Fruit fly (Drosophila melanogaster) whole organism, embryonic: ENCODE results near the gene Cyp1.

Experiments used
- CG10274 ChIP-seq: fragments of 200-800 bp; sonication (Bioruptor generic); optimal IDR thresholded peaks from 3 replicates; lab custom pipeline; 2017; ENCODE audit warnings: missing biosample characterization, mild to moderate bottlenecking, missing genetic modification characterization
- CG11247 ChIP-seq: fragments of 200-800 bp; sonication (Bioruptor generic); IDR thresholded peaks from 2 replicates; pipeline ENCODE4 v1.3.6; 2022; ENCODE audit warnings: missing biosample characterization, missing genetic modification characterization
- CG12155 ChIP-seq: fragments of 200-800 bp; sonication (Bioruptor generic); optimal IDR thresholded peaks from 3 replicates; lab custom pipeline; 2016; ENCODE audit warnings: missing biosample characterization, missing genetic modification characterization
- CG17385 ChIP-seq: fragments of 200-800 bp; sonication (Bioruptor generic); optimal IDR thresholded peaks from 3 replicates; lab custom pipeline; 2018; ENCODE audit warnings: missing biosample characterization, mild to moderate bottlenecking, missing genetic modification characterization
- CG1832 ChIP-seq: fragments of 200-800 bp; sonication (Bioruptor generic); optimal IDR thresholded peaks from 2 replicates; lab custom pipeline; 2017; ENCODE audit warnings: missing biosample characterization, mild to moderate bottlenecking, missing genetic modification characterization, inconsistent platforms
- CG18599 ChIP-seq: fragments of 200-800 bp; sonication (Bioruptor generic); optimal IDR thresholded peaks from 3 replicates; lab custom pipeline; 2017; ENCODE audit warnings: missing biosample characterization, missing genetic modification characterization, mild to moderate bottlenecking, moderate library complexity, missing genetic modification reagents
- CG2116 ChIP-seq: fragments of 200-800 bp; sonication (Bioruptor generic); optimal IDR thresholded peaks from 3 replicates; lab custom pipeline; 2018; ENCODE audit warnings: missing biosample characterization, mild to moderate bottlenecking, missing genetic modification characterization
- CG2889 ChIP-seq: fragments of 200-800 bp; sonication (Bioruptor generic); IDR thresholded peaks from 3 replicates; pipeline ENCODE4 v1.3.6; 2022; ENCODE audit warnings: missing biosample characterization, missing genetic modification characterization
- CG3065 ChIP-seq: fragments of 200-800 bp; sonication (Bioruptor generic); optimal IDR thresholded peaks from 2 replicates; lab custom pipeline; 2016; ENCODE audit warnings: missing biosample characterization, missing genetic modification characterization
- CG31365 ChIP-seq: fragments of 200-800 bp; sonication (Bioruptor generic); optimal IDR thresholded peaks from 2 replicates; lab custom pipeline; 2018; ENCODE audit warnings: missing biosample characterization, mild to moderate bottlenecking, missing genetic modification characterization
- CG3847 ChIP-seq: fragments of 200-800 bp; sonication (Bioruptor generic); IDR thresholded peaks from 2 replicates; pipeline ENCODE4 v1.3.6; 2022; ENCODE audit warnings: missing biosample characterization, missing genetic modification characterization
- CG3995 ChIP-seq: fragments of 200-800 bp; sonication (Bioruptor generic); optimal IDR thresholded peaks from 3 replicates; lab custom pipeline; 2016; ENCODE audit warnings: missing biosample characterization, missing genetic modification characterization
- CG43689 ChIP-seq: fragments of 200-800 bp; sonication (Bioruptor generic); IDR thresholded peaks from 2 replicates; pipeline ENCODE4 v1.3.6; 2022; ENCODE audit warnings: missing biosample characterization, missing genetic modification characterization
- CG6654 ChIP-seq: fragments of 200-800 bp; sonication (Bioruptor generic); optimal IDR thresholded peaks from 2 replicates; lab custom pipeline; 2017; ENCODE audit warnings: missing biosample characterization, mild to moderate bottlenecking, missing genetic modification characterization
- CG7745 ChIP-seq: fragments of 200-800 bp; sonication (Bioruptor generic); optimal IDR thresholded peaks from 2 replicates; lab custom pipeline; 2018; ENCODE audit warnings: missing biosample characterization, mild to moderate bottlenecking, missing genetic modification characterization, moderate library complexity
- CG7839 ChIP-seq: fragments of 200-800 bp; sonication (Bioruptor generic); optimal IDR thresholded peaks from 3 replicates; lab custom pipeline; 2018; ENCODE audit warnings: missing biosample characterization, mild to moderate bottlenecking, missing genetic modification characterization, moderate library complexity
- CG8924 ChIP-seq: fragments of 200-800 bp; optimal IDR thresholded peaks from 3 replicates; lab custom pipeline; 2019; ENCODE audit warnings: missing biosample characterization, mild to moderate bottlenecking, missing genetic modification characterization, moderate library complexity
- CG9437 ChIP-seq: fragments of 200-800 bp; sonication (Bioruptor generic); optimal IDR thresholded peaks from 2 replicates; lab custom pipeline; 2018; ENCODE audit warnings: missing biosample characterization, mild to moderate bottlenecking, missing genetic modification characterization
- Dip2 ChIP-seq: fragments of 200-800 bp; sonication (Bioruptor generic); IDR thresholded peaks from 2 replicates; pipeline ENCODE4 v1.3.6; 2022; ENCODE audit warnings: missing biosample characterization, missing genetic modification characterization
- Dp ChIP-seq: fragments of 200-800 bp; sonication (Bioruptor generic); optimal IDR thresholded peaks from 2 replicates; lab custom pipeline; 2018; ENCODE audit warnings: missing biosample characterization, mild to moderate bottlenecking, missing genetic modification characterization, moderate library complexity
- E2f1 ChIP-seq: fragments of 200-800 bp; sonication (Bioruptor generic); IDR thresholded peaks from 2 replicates; pipeline ENCODE4 v1.3.6; 2022; ENCODE audit warnings: missing biosample characterization, missing genetic modification characterization
- GATAe ChIP-seq: fragments of 200-800 bp; sonication (Bioruptor generic); conservative IDR thresholded peaks from 2 replicates; pipeline ENCODE4 v1.3.6; 2022; ENCODE audit warnings: missing biosample characterization, missing genetic modification characterization
- Lhr ChIP-seq: fragments of 200-800 bp; sonication (Bioruptor generic); optimal IDR thresholded peaks from 3 replicates; lab custom pipeline; 2017; ENCODE audit warnings: mild to moderate bottlenecking, missing biosample characterization, missing genetic modification reagents, missing genetic modification characterization
- Stat92E ChIP-seq, 3 experiments: fragments of >200 bp in 2 of 3; fragments of 200-800 bp in 1 of 3; sonication (Bioruptor generic) in 1 of 3; optimal IDR thresholded peaks; 2 replicates each; lab custom pipeline; 2017 to 2019; ENCODE audit warnings: missing biosample characterization in 3 of 3, missing genetic modification characterization in 3 of 3, mild to moderate bottlenecking in 1 of 3, moderate library complexity in 1 of 3
- al ChIP-seq: fragments of 200-800 bp; sonication (Bioruptor generic); IDR thresholded peaks from 2 replicates; pipeline ENCODE4 v1.3.6; 2022; ENCODE audit warnings: missing biosample characterization, missing genetic modification characterization
- cas ChIP-seq: fragments of 200-800 bp; sonication (Bioruptor generic); IDR thresholded peaks from 2 replicates; pipeline ENCODE4 v1.3.6; 2022; ENCODE audit warnings: missing biosample characterization, missing genetic modification characterization
- chif ChIP-seq, 2 experiments: fragments of 200-800 bp; sonication (Bioruptor generic); optimal IDR thresholded peaks; 3 replicates each; lab custom pipeline; 2016; ENCODE audit warnings: missing biosample characterization in 2 of 2, missing genetic modification characterization in 2 of 2
- chinmo ChIP-seq: fragments of 200-800 bp; sonication (Bioruptor generic); IDR thresholded peaks from 4 replicates; pipeline ENCODE4 v1.3.6; 2022; ENCODE audit warnings: missing biosample characterization, missing genetic modification characterization; ENCODE audit not compliant: partially characterized antibody
- crol ChIP-seq: fragments of 200-800 bp; sonication (Bioruptor generic); IDR thresholded peaks from 2 replicates; pipeline ENCODE4 v1.3.6; 2022; ENCODE audit warnings: missing biosample characterization, missing genetic modification characterization
- crp ChIP-seq, 2 experiments: fragments of 200-800 bp; sonication (Bioruptor generic); optimal IDR thresholded peaks; 2 replicates in 1 of 2; 3 replicates in 1 of 2; lab custom pipeline; 2017; ENCODE audit warnings: missing biosample characterization in 2 of 2, missing genetic modification characterization in 2 of 2, mild to moderate bottlenecking in 1 of 2, moderate library complexity in 1 of 2
- eve ChIP-seq, 2 experiments: fragments of >200 bp; optimal IDR thresholded peaks; 2 replicates each; lab custom pipeline; 2017; ENCODE audit warnings: missing biosample characterization in 2 of 2, missing genetic modification characterization in 2 of 2
- h ChIP-seq: fragments of >200 bp; optimal IDR thresholded peaks from 2 replicates; lab custom pipeline; 2017
- ken ChIP-seq: fragments of 200-800 bp; sonication (Bioruptor generic); IDR thresholded peaks from 3 replicates; pipeline ENCODE4 v1.3.6; 2022; ENCODE audit warnings: missing biosample characterization, missing genetic modification characterization
- knrl ChIP-seq: fragments of 200-800 bp; sonication (Bioruptor generic); IDR thresholded peaks from 3 replicates; pipeline ENCODE4 v1.3.6; 2022; ENCODE audit warnings: missing biosample characterization, missing genetic modification characterization; ENCODE audit not compliant: partially characterized antibody
- mirr ChIP-seq: fragments of 200-800 bp; sonication (Bioruptor generic); optimal IDR thresholded peaks from 3 replicates; lab custom pipeline; 2018; ENCODE audit warnings: missing biosample characterization, mild to moderate bottlenecking, missing genetic modification characterization
- nmo ChIP-seq: fragments of 200-800 bp; sonication (Bioruptor generic); optimal IDR thresholded peaks from 2 replicates; lab custom pipeline; 2018; ENCODE audit warnings: missing biosample characterization, mild to moderate bottlenecking, missing genetic modification characterization, moderate library complexity
- oc ChIP-seq: fragments of 200-800 bp; sonication (Bioruptor generic); optimal IDR thresholded peaks from 2 replicates; lab custom pipeline; 2018; ENCODE audit warnings: missing biosample characterization, mild to moderate bottlenecking, missing genetic modification characterization, moderate library complexity
- pan ChIP-seq, 4 experiments: fragments of >200 bp in 3 of 4; fragments of 200-800 bp in 1 of 4; sonication (Bioruptor generic) in 1 of 4; optimal IDR thresholded peaks in 3 of 4; IDR thresholded peaks in 1 of 4; 2 replicates each; pipeline versions ENCODE4 v1.3.6 to Lab custom; 2017 to 2022; ENCODE audit warnings: missing biosample characterization in 2 of 4, missing genetic modification characterization in 2 of 4, mixed read lengths in 1 of 4
- pfk ChIP-seq: fragments of 200-800 bp; sonication (Bioruptor generic); optimal IDR thresholded peaks from 2 replicates; lab custom pipeline; 2018; ENCODE audit warnings: missing biosample characterization, mild to moderate bottlenecking, missing genetic modification characterization, moderate library complexity
- repo ChIP-seq: fragments of 200-800 bp; sonication (Bioruptor generic); optimal IDR thresholded peaks from 2 replicates; lab custom pipeline; 2016; ENCODE audit warnings: missing biosample characterization, missing genetic modification characterization
- row ChIP-seq: fragments of 200-800 bp; sonication (Bioruptor generic); IDR thresholded peaks from 3 replicates; pipeline ENCODE4 v1.3.6; 2022; ENCODE audit warnings: missing biosample characterization, missing genetic modification characterization
- slbo ChIP-seq: fragments of 200-800 bp; sonication (Bioruptor generic); IDR thresholded peaks from 2 replicates; pipeline ENCODE4 v1.3.6; 2022; ENCODE audit warnings: missing biosample characterization, missing genetic modification characterization
- slp2 ChIP-seq: fragments of 200-800 bp; sonication (Bioruptor generic); optimal IDR thresholded peaks from 2 replicates; lab custom pipeline; 2016; ENCODE audit warnings: missing biosample characterization, missing genetic modification characterization
- sug ChIP-seq: fragments of 200-800 bp; optimal IDR thresholded peaks from 2 replicates; lab custom pipeline; 2019; ENCODE audit warnings: missing biosample characterization, mild to moderate bottlenecking, missing genetic modification characterization, moderate library complexity
- tna ChIP-seq: fragments of 200-800 bp; sonication (Bioruptor generic); IDR thresholded peaks from 2 replicates; pipeline ENCODE4 v1.3.6; 2022; ENCODE audit warnings: missing biosample characterization, missing genetic modification characterization; ENCODE audit not compliant: partially characterized antibody
- tx ChIP-seq: fragments of 200-800 bp; sonication (Bioruptor generic); optimal IDR thresholded peaks from 2 replicates; lab custom pipeline; 2016; ENCODE audit warnings: missing biosample characterization, missing genetic modification characterization
- zfh2 ChIP-seq: fragments of 200-800 bp; sonication (Bioruptor generic); optimal IDR thresholded peaks from 2 replicates; lab custom pipeline; 2016; ENCODE audit warnings: missing biosample characterization, missing genetic modification characterization

Gene Cyp1

dm6 chrX:16296423-16297292 is 23.5 kb downstream of the Cyp1 start, which contains the start of gene CG3632 (continued):
- TF ChIP-seq knrl (peak; percentile 78), Lhr (GFP tag; lab: Kevin White, UChicago) (peak; percentile 12), CG17385 (GFP tag; lab: Kevin White, UChicago) (no peak), chif (GFP tag; optimal IDR thresholded peaks at IDR 0.05; lab: Kevin White, UChicago) (peak in 1 of 2 experiments; percentile 26), h (lab: Kevin White, UChicago) (no peak), GATAe (no peak), E2f1 (GFP tag; lab: Robert Waterston, UW) (0 out of 2 replicates have a peak, but pooled peaks have one; percentile 12), al (GFP tag; lab: Robert Waterston, UW) (0 out of 2 replicates have a peak, but pooled peaks have one; percentile 10), CG1832 (GFP tag; lab: Kevin White, UChicago) (no peak), sug (tag; lab: Kevin White, UChicago) (peak; percentile 46), tx (GFP tag; lab: Kevin White, UChicago) (peak; percentile 3), CG18599 (GFP tag; lab: Kevin White, UChicago) (no peak), CG7745 (tag; lab: Kevin White, UChicago) (no peak), ken (peak; percentile 56; the same call in 2 of the 3 replicates), CG31365 (tag; lab: Kevin White, UChicago) (no peak), CG3847 (peak; percentile 67), crol (GFP tag; lab: Robert Waterston, UW) (no peak), pfk (GFP tag; lab: Kevin White, UChicago) (peak; percentile 88), CG7839 (no peak), slp2 (GFP tag; lab: Kevin White, UChicago) (peak; percentile 7), row (GFP tag; lab: Robert Waterston, UW) (peak; percentile 46), pan (optimal IDR thresholded peaks at IDR 0.05; lab: Kevin White, UChicago) (no peak), pan (GFP tag; optimal IDR thresholded peaks at IDR 0.05 in 1 of 2, IDR thresholded peaks at IDR 0.05 in 1 of 2) (no peak), oc (tag; lab: Kevin White, UChicago) (no peak), Dp (peak; percentile 32), CG3065 (GFP tag; lab: Kevin White, UChicago) (no peak), Stat92E (GFP tag; optimal IDR thresholded peaks at IDR 0.05; lab: Kevin White, UChicago) (peak in 1 of 3 experiments; percentile 86), nmo (GFP tag; lab: Kevin White, UChicago) (no peak), CG2889 (GFP tag; lab: Robert Waterston, UW) (no peak), tna (GFP tag; lab: Robert Waterston, UW) (peak; percentile 73), CG9437 (GFP tag; lab: Kevin White, UChicago) (no peak), CG3995 (GFP tag; lab: Kevin White, UChicago) (peak; percentile 75), zfh2 (GFP tag; lab: Kevin White, UChicago) (peak; percentile 63), CG8924 (tag; lab: Kevin White, UChicago) (peak; percentile 58), chinmo (GFP tag; lab: Robert Waterston, UW) (peak; percentile 88; the same call in 3 of the 4 replicates), slbo (peak; percentile 63; the same call in 1 of the 2 replicates), CG43689 (GFP tag; lab: Robert Waterston, UW) (no peak), CG11247 (GFP tag; lab: Robert Waterston, UW) (peak; percentile 51; the same call in 1 of the 2 replicates), mirr (GFP tag; lab: Kevin White, UChicago) (peak; percentile 51), Dip2 (no peak), CG10274 (GFP tag; lab: Kevin White, UChicago) (no peak), CG2116 (peak; percentile 85), CG6654 (GFP tag; lab: Kevin White, UChicago) (no peak), repo (GFP tag; lab: Kevin White, UChicago) (peak; percentile 55), crp (GFP tag; optimal IDR thresholded peaks at IDR 0.05; lab: Kevin White, UChicago) (peak in 1 of 2 experiments; percentile 60), cas (no peak), CG12155 (GFP tag; lab: Kevin White, UChicago) (peak; percentile 53), eve (GFP tag; optimal IDR thresholded peaks at IDR 0.05; lab: Kevin White, UChicago) (no peak)
